Worm (Caenorhabditis elegans): ENCODE results near the gene vps-16.

Gene vps-16

ce11 chrIII:6405121-6405520 is 27.9 kb upstream of the vps-16 start (continued):
- TF ChIP-seq ceh-88 (GFP tag; IDR thresholded peaks at IDR 0.05) (no peak), nhr-77 (tag; optimal IDR thresholded peaks at IDR 0.05) (no peak), efl-3 (GFP tag; optimal IDR thresholded peaks at IDR 0.05) (no peak), vab-15 (tag; optimal IDR thresholded peaks at IDR 0.05) (no peak), tbx-2 (tag; optimal IDR thresholded peaks at IDR 0.05) (no peak), egl-27 (tag; optimal IDR thresholded peaks at IDR 0.05) (no peak), nhr-71 (tag; optimal IDR thresholded peaks at IDR 0.05) (peak; percentile 80), fkh-10 (GFP tag; optimal IDR thresholded peaks at IDR 0.05) (no peak), rnt-1 (tag; optimal IDR thresholded peaks at IDR 0.05) (peak; percentile 65), snpc-4 (tag; optimal IDR thresholded peaks at IDR 0.05) (no peak), C16A3.4 (tag; optimal IDR thresholded peaks at IDR 0.05) (peak; percentile 4), C34B4.2 (tag; optimal IDR thresholded peaks at IDR 0.05) (no peak), fos-1 (tag; optimal IDR thresholded peaks at IDR 0.05) (no peak), blmp-1 (tag; optimal IDR thresholded peaks at IDR 0.05) (no peak), aha-1 (tag; optimal IDR thresholded peaks at IDR 0.05) (no peak), nhr-47 (tag; optimal IDR thresholded peaks at IDR 0.05) (no peak), nhr-20 (tag; optimal IDR thresholded peaks at IDR 0.05) (peak; percentile 30), hlh-17 (GFP tag; optimal IDR thresholded peaks at IDR 0.05; ENCODE audit: borderline replicate concordance) (no peak), mef-2 (tag; optimal IDR thresholded peaks at IDR 0.05) (no peak), lsy-2 (tag; optimal IDR thresholded peaks at IDR 0.05) (peak; percentile 43 to 57), nhr-28 (tag; optimal IDR thresholded peaks at IDR 0.05) (no peak), elt-2 (tag; optimal IDR thresholded peaks at IDR 0.05) (no peak), ceh-63 (GFP tag; optimal IDR thresholded peaks at IDR 0.05) (no peak), snu-23 (GFP tag; optimal IDR thresholded peaks at IDR 0.05) (peak; percentile 63), dpl-1 (GFP tag; optimal IDR thresholded peaks at IDR 0.05) (no peak), zag-1 (tag; optimal IDR thresholded peaks at IDR 0.05) (no peak), ceh-90 (tag; optimal IDR thresholded peaks at IDR 0.05) (no peak), ztf-11 (tag; optimal IDR thresholded peaks at IDR 0.05) (no peak), lin-13 (GFP tag; optimal IDR thresholded peaks at IDR 0.05) (no peak), xbp-1 (tag; optimal IDR thresholded peaks at IDR 0.05) (no peak)

DNA sequence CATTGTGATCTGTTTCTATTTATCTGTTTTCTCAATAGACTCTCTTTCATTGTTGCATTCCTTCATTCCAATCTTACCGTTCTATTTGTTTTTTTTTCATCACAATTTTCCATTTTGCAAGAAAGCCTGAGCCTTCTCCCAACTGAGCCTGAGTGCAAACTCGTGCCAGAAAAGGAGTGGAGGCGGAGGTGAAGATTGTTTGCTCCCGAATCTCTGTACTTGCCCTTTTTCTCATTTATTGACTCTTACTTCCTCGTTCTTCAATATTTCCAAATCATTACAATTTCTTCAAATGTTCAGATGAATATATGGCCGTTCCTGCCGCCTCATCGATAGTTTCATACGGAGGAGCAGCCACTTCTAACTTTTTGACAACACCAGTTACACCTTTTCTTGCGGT is 26.2 kb upstream of the vps-16 start, which contains the start of gene let-756:
let-756 (plus strand) TSS at position 301 of the 400 bp plus-strand sequence.
- TF ChIP-seq ceh-90 (tag; optimal IDR thresholded peaks at IDR 0.05) (no peak), unc-30 (tag; optimal IDR thresholded peaks at IDR 0.05) (no peak), nhr-76 (tag; optimal IDR thresholded peaks at IDR 0.05) (no peak), nhr-47 (tag; optimal IDR thresholded peaks at IDR 0.05) (no peak)

- TF ChIP-seq zip-4 (GFP tag; optimal IDR thresholded peaks at IDR 0.05) (no peak), C16A3.4 (tag; optimal IDR thresholded peaks at IDR 0.05) (peak; percentile 13), nhr-71 (tag; optimal IDR thresholded peaks at IDR 0.05) (peak; percentile 35), elt-3 (tag; optimal IDR thresholded peaks at IDR 0.05) (peak in 1 of 6 experiments; percentile 32), blmp-1 (tag; optimal IDR thresholded peaks at IDR 0.05) (peak; percentile 33), lsy-2 (tag; optimal IDR thresholded peaks at IDR 0.05) (peak in 1 of 2 experiments; percentile 51), nhr-85 (tag) (peak; percentile 61), elt-2 (tag; optimal IDR thresholded peaks at IDR 0.05) (peak; percentile 25), hpl-2 (GFP tag; optimal IDR thresholded peaks at IDR 0.05) (no peak), C04F5.9 (tag; optimal IDR thresholded peaks at IDR 0.05) (no peak), snu-23 (GFP tag; optimal IDR thresholded peaks at IDR 0.05) (peak; percentile 11), lin-35 (GFP tag; optimal IDR thresholded peaks at IDR 0.05) (peak in 1 of 2 experiments; percentile 29), ama-1 (optimal IDR thresholded peaks at IDR 0.05) (no peak)
Observed at ce11 chrIII:6411430-6411829, 21.6 kb upstream of the vps-16 start.
